Worm (Caenorhabditis elegans) whole organism, mixed stage, embryonic: ENCODE measurements around the gene oac-57.

Source experiments
- blmp-1 ChIP-seq: fragments of 150-350 bp; optimal IDR thresholded peaks from 2 replicates; lab custom pipeline; 2014; ENCODE audit warnings: missing biosample characterization, missing genetic modification characterization
- ceh-39 ChIP-seq: fragments of 150-350 bp; optimal IDR thresholded peaks from 2 replicates; lab custom pipeline; 2014; ENCODE audit warnings: missing biosample characterization, missing genetic modification characterization
- hlh-1 ChIP-seq: fragments of 150-350 bp; optimal IDR thresholded peaks from 2 replicates; lab custom pipeline; 2014; ENCODE audit warnings: missing biosample characterization, missing genetic modification reagents, missing genetic modification characterization
- nhr-28 ChIP-seq: fragments of 150-350 bp; optimal IDR thresholded peaks from 2 replicates; lab custom pipeline; 2014; ENCODE audit warnings: missing biosample characterization, missing genetic modification characterization
- sptf-1 ChIP-seq: sonication (generic microtip); optimal IDR thresholded peaks from 2 replicates; lab custom pipeline; 2017; ENCODE audit warnings: mild to moderate bottlenecking, missing genetic modification characterization, moderate library complexity, missing compliant biosample characterization

DNA sequence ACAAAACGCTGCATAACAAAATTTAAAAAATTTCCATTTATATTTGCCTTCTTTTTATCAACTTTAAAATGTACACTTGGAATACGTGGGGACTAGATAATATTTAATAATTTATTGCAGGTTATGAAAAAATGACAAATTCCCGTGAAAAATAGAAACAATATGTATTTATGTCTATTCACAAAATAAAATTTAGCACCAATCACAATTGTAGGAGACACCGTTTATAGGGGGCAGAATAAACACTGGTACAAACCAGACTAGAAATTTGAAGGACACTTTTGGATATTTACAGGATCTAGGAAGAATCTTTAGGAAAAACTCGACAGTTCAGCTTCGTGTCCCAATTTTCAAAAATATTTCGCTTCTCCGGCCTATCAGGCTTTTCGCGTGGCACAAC is 37.2 kb downstream of the oac-57 start, which contains the start of gene C42C1.3:
- TF ChIP-seq hlh-1 (tag; lab: Kevin White, UChicago) = no peak
- no peak for TF ChIP-seq blmp-1
- no peak for TF ChIP-seq ceh-39
- TF ChIP-seq sptf-1 = no peak
- no peak for TF ChIP-seq nhr-28
